Worm (Caenorhabditis elegans): Measurements from ENCODE around the gene C01B10.7.

Gene C01B10.7

ce11 chrIV:6657519-6658031, 19.2 kb downstream of the C01B10.7 start, which contains the start of gene C01B10.11:
Gene C01B10.11 (plus strand): TSS chrIV:6657981.
- TF ChIP-seq tab-1 (GFP tag; IDR thresholded peaks at IDR 0.05) (no peak), cog-1 (tag; optimal IDR thresholded peaks at IDR 0.05) (no peak), ref-1 (GFP tag; conservative IDR thresholded peaks at IDR 0.05) (no peak), ztf-29 (GFP tag; IDR thresholded peaks at IDR 0.05) (no peak), T22C8.4 (GFP tag; IDR thresholded peaks at IDR 0.05) (no peak), ztf-23 (GFP tag; IDR thresholded peaks at IDR 0.05) (no peak), med-1 (GFP tag; optimal IDR thresholded peaks at IDR 0.05; ENCODE audit: insufficient read depth) (no peak), flt-1 (GFP tag; IDR thresholded peaks at IDR 0.05) (no peak), klf-2 (GFP tag; conservative IDR thresholded peaks at IDR 0.05) (no peak)

- TF ChIP-seq ztf-23 (GFP tag; IDR thresholded peaks at IDR 0.05) (no peak), ref-1 (GFP tag; conservative IDR thresholded peaks at IDR 0.05) (no peak), cog-1 (tag; optimal IDR thresholded peaks at IDR 0.05) (no peak), ztf-29 (GFP tag; IDR thresholded peaks at IDR 0.05) (no peak), flt-1 (GFP tag; IDR thresholded peaks at IDR 0.05) (no peak), tab-1 (GFP tag; IDR thresholded peaks at IDR 0.05) (no peak), T22C8.4 (GFP tag; IDR thresholded peaks at IDR 0.05) (no peak), klf-2 (GFP tag; conservative IDR thresholded peaks at IDR 0.05) (no peak), med-1 (GFP tag; optimal IDR thresholded peaks at IDR 0.05; ENCODE audit: insufficient read depth) (no peak)
Measured at ce11 chrIV:6664336-6664735, 26.0 kb downstream of the C01B10.7 start.

- TF ChIP-seq ztf-29 (GFP tag; IDR thresholded peaks at IDR 0.05) (no peak), flt-1 (GFP tag; IDR thresholded peaks at IDR 0.05) (no peak), klf-2 (GFP tag; conservative IDR thresholded peaks at IDR 0.05) (no peak), cog-1 (tag; optimal IDR thresholded peaks at IDR 0.05) (no peak), tab-1 (GFP tag; IDR thresholded peaks at IDR 0.05) (no peak), med-1 (GFP tag; optimal IDR thresholded peaks at IDR 0.05; ENCODE audit: insufficient read depth) (no peak), ref-1 (GFP tag; conservative IDR thresholded peaks at IDR 0.05) (no peak), T22C8.4 (GFP tag; IDR thresholded peaks at IDR 0.05) (no peak), ztf-23 (GFP tag; IDR thresholded peaks at IDR 0.05) (no peak)
Measured at ce11 chrIV:6667898-6668297, 29.5 kb downstream of the C01B10.7 start, which contains the start of gene Y73B6A.1. Gene Y73B6A.1 (minus strand): TSS chrIV:6667998.
